Fruit fly (Drosophila melanogaster) whole organism, embryonic: ENCODE results near the gene CG9886.
A peak's percentile ranks its signal among the peaks of the same experiment; 100 is the strongest.

Experiments used
- Aef1 ChIP-seq: fragments of 200-800 bp; sonication (Bioruptor generic); IDR thresholded peaks from 3 replicates; pipeline ENCODE4 v1.3.6; 2022; ENCODE audit warnings: missing biosample characterization, missing genetic modification characterization
- CG11247 ChIP-seq: fragments of 200-800 bp; sonication (Bioruptor generic); IDR thresholded peaks from 2 replicates; pipeline ENCODE4 v1.3.6; 2022; ENCODE audit warnings: missing biosample characterization, missing genetic modification characterization
- CG14441 ChIP-seq: fragments of 200-800 bp; sonication (Bioruptor generic); IDR thresholded peaks from 2 replicates; pipeline ENCODE4 v1.3.6; 2022; ENCODE audit warnings: missing biosample characterization, missing genetic modification characterization
- CG15696 ChIP-seq: fragments of 200-800 bp; sonication (Bioruptor generic); optimal IDR thresholded peaks from 2 replicates; lab custom pipeline; 2019; ENCODE audit warnings: missing biosample characterization, mild to moderate bottlenecking, missing genetic modification characterization, moderate library complexity
- CG1647 ChIP-seq: fragments of 200-800 bp; sonication (Bioruptor generic); optimal IDR thresholded peaks from 3 replicates; lab custom pipeline; 2016; ENCODE audit warnings: missing biosample characterization, missing genetic modification characterization
- CG17328 ChIP-seq: fragments of 200-800 bp; sonication (Bioruptor generic); IDR thresholded peaks from 2 replicates; pipeline ENCODE4 v1.3.6; 2022; ENCODE audit warnings: missing biosample characterization, missing genetic modification characterization
- CG17385 ChIP-seq: fragments of 200-800 bp; sonication (Bioruptor generic); optimal IDR thresholded peaks from 3 replicates; lab custom pipeline; 2018; ENCODE audit warnings: missing biosample characterization, mild to moderate bottlenecking, missing genetic modification characterization
- CG2199 ChIP-seq: fragments of 200-800 bp; sonication (Bioruptor generic); IDR thresholded peaks from 3 replicates; pipeline ENCODE4 v1.3.6; 2022; ENCODE audit warnings: missing biosample characterization, missing genetic modification characterization
- CG2678 ChIP-seq: fragments of 200-800 bp; sonication (Bioruptor generic); optimal IDR thresholded peaks from 3 replicates; lab custom pipeline; 2019; ENCODE audit warnings: missing biosample characterization, mild to moderate bottlenecking, missing genetic modification characterization, moderate library complexity
- CG2889 ChIP-seq: fragments of 200-800 bp; sonication (Bioruptor generic); IDR thresholded peaks from 3 replicates; pipeline ENCODE4 v1.3.6; 2022; ENCODE audit warnings: missing biosample characterization, missing genetic modification characterization
- CG33213 ChIP-seq: fragments of 200-800 bp; sonication (Bioruptor generic); optimal IDR thresholded peaks from 3 replicates; lab custom pipeline; 2016; ENCODE audit warnings: missing biosample characterization, missing genetic modification characterization
- CG6254 ChIP-seq: fragments of 200-800 bp; sonication (Bioruptor generic); optimal IDR thresholded peaks from 3 replicates; lab custom pipeline; 2017; ENCODE audit warnings: mild to moderate bottlenecking, missing biosample characterization, missing genetic modification reagents, missing genetic modification characterization
- CG7556 ChIP-seq: fragments of 200-800 bp; sonication (Bioruptor generic); optimal IDR thresholded peaks from 2 replicates; lab custom pipeline; 2017; ENCODE audit warnings: missing biosample characterization, mild to moderate bottlenecking, missing genetic modification characterization
- CG7963 ChIP-seq: fragments of 200-800 bp; sonication (Bioruptor generic); IDR thresholded peaks from 3 replicates; pipeline ENCODE4 v1.3.6; 2022; ENCODE audit warnings: missing biosample characterization, missing genetic modification characterization; ENCODE audit not compliant: partially characterized antibody
- CG8359 ChIP-seq: fragments of 200-800 bp; sonication (Bioruptor generic); optimal IDR thresholded peaks from 2 replicates; lab custom pipeline; 2017; ENCODE audit warnings: missing biosample characterization, mild to moderate bottlenecking, missing genetic modification characterization, borderline replicate concordance
- CG8924 ChIP-seq: fragments of 200-800 bp; optimal IDR thresholded peaks from 3 replicates; lab custom pipeline; 2019; ENCODE audit warnings: missing biosample characterization, mild to moderate bottlenecking, missing genetic modification characterization, moderate library complexity
- CG9215 ChIP-seq: fragments of 200-800 bp; sonication (Bioruptor generic); IDR thresholded peaks from 2 replicates; pipeline ENCODE4 v1.3.6; 2022; ENCODE audit warnings: missing biosample characterization, missing genetic modification characterization
- CG9727 ChIP-seq: fragments of 200-800 bp; sonication (Bioruptor generic); optimal IDR thresholded peaks from 3 replicates; lab custom pipeline; 2017; ENCODE audit warnings: missing biosample characterization, mild to moderate bottlenecking, missing genetic modification characterization
- CrebB ChIP-seq: fragments of 200-800 bp; sonication (Bioruptor generic); optimal IDR thresholded peaks from 3 replicates; lab custom pipeline; 2018; ENCODE audit warnings: missing biosample characterization, mild to moderate bottlenecking, missing genetic modification characterization
- Drgx ChIP-seq: fragments of 200-800 bp; sonication (Bioruptor generic); IDR thresholded peaks from 2 replicates; pipeline ENCODE4 v1.3.6; 2022; ENCODE audit warnings: missing biosample characterization, missing genetic modification characterization
- Ets65A ChIP-seq: fragments of 200-800 bp; sonication (Bioruptor generic); peaks from one replicate; lab custom pipeline; 2016; ENCODE audit warnings: missing biosample characterization, missing genetic modification characterization
- H2.0 ChIP-seq: fragments of 200-800 bp; sonication (Bioruptor generic); IDR thresholded peaks from 2 replicates; pipeline ENCODE4 v1.3.6; 2022; ENCODE audit warnings: missing biosample characterization, missing genetic modification characterization
- HLH3B ChIP-seq: fragments of 200-800 bp; sonication (Bioruptor generic); IDR thresholded peaks from 2 replicates; pipeline ENCODE4 v1.3.6; 2022; ENCODE audit warnings: missing biosample characterization, missing genetic modification characterization
- HLH4C ChIP-seq: fragments of 200-800 bp; sonication (Bioruptor generic); IDR thresholded peaks from 3 replicates; pipeline ENCODE4 v1.3.6; 2022; ENCODE audit warnings: missing biosample characterization, missing genetic modification characterization; ENCODE audit not compliant: partially characterized antibody
- HLH54F ChIP-seq: fragments of 200-800 bp; sonication (Bioruptor generic); optimal IDR thresholded peaks from 3 replicates; lab custom pipeline; 2016; ENCODE audit warnings: missing biosample characterization, missing genetic modification characterization
- HmgD ChIP-seq: fragments of 200-800 bp; sonication (Bioruptor generic); optimal IDR thresholded peaks from 3 replicates; lab custom pipeline; 2016; ENCODE audit warnings: missing biosample characterization, missing genetic modification characterization
- Hsf ChIP-seq: fragments of 200-800 bp; sonication (Bioruptor generic); optimal IDR thresholded peaks from 3 replicates; lab custom pipeline; 2016; ENCODE audit warnings: missing biosample characterization, missing genetic modification characterization
- Lhr ChIP-seq: fragments of 200-800 bp; sonication (Bioruptor generic); optimal IDR thresholded peaks from 3 replicates; lab custom pipeline; 2017; ENCODE audit warnings: mild to moderate bottlenecking, missing biosample characterization, missing genetic modification reagents, missing genetic modification characterization
- Med ChIP-seq: fragments of 200-800 bp; sonication (Bioruptor generic); peaks from one replicate; lab custom pipeline; 2016; ENCODE audit warnings: missing biosample characterization, missing genetic modification characterization, mild to moderate bottlenecking, inconsistent platforms, moderate library complexity
- Ptx1 ChIP-seq: fragments of 200-800 bp; sonication (Bioruptor generic); IDR thresholded peaks from 2 replicates; pipeline ENCODE4 v1.3.6; 2022; ENCODE audit warnings: missing biosample characterization, missing genetic modification characterization
- Side ChIP-seq: fragments of 200-800 bp; sonication (Bioruptor generic); optimal IDR thresholded peaks from 2 replicates; lab custom pipeline; 2016; ENCODE audit warnings: missing biosample characterization, missing genetic modification characterization
- Ssrp ChIP-seq: fragments of 200-800 bp; sonication (Bioruptor generic); optimal IDR thresholded peaks from 2 replicates; lab custom pipeline; 2018; ENCODE audit warnings: missing biosample characterization, mild to moderate bottlenecking, missing genetic modification characterization, moderate library complexity
- bowl ChIP-seq: fragments of 200-800 bp; sonication (Bioruptor generic); IDR thresholded peaks from 2 replicates; pipeline ENCODE4 v1.3.6; 2022; ENCODE audit warnings: missing biosample characterization, missing genetic modification characterization
- cg ChIP-seq: fragments of 200-800 bp; sonication (Bioruptor generic); optimal IDR thresholded peaks from 3 replicates; lab custom pipeline; 2019; ENCODE audit warnings: missing biosample characterization, mild to moderate bottlenecking, missing genetic modification characterization, moderate library complexity
- croc ChIP-seq: fragments of 200-800 bp; sonication (Bioruptor generic); conservative IDR thresholded peaks from 3 replicates; pipeline ENCODE4 v1.3.6; 2022; ENCODE audit warnings: missing biosample characterization, missing genetic modification characterization
- dan ChIP-seq: fragments of 200-800 bp; sonication (Bioruptor generic); IDR thresholded peaks from 2 replicates; pipeline ENCODE4 v1.3.6; 2022; ENCODE audit warnings: missing biosample characterization, missing genetic modification characterization
- danr ChIP-seq: fragments of 200-800 bp; sonication (Bioruptor generic); IDR thresholded peaks from 2 replicates; pipeline ENCODE4 v1.3.6; 2022; ENCODE audit warnings: missing biosample characterization, missing genetic modification characterization
- exex ChIP-seq: fragments of 200-800 bp; sonication (Bioruptor generic); optimal IDR thresholded peaks from 4 replicates; lab custom pipeline; 2018; ENCODE audit warnings: missing biosample characterization, mild to moderate bottlenecking, missing genetic modification characterization, moderate library complexity
- fru ChIP-seq: fragments of >200 bp; optimal IDR thresholded peaks from 2 replicates; lab custom pipeline; 2017
- gcm ChIP-seq: fragments of 200-800 bp; sonication (Bioruptor generic); optimal IDR thresholded peaks from 2 replicates; lab custom pipeline; 2019; ENCODE audit warnings: missing biosample characterization, mild to moderate bottlenecking, missing genetic modification characterization, moderate library complexity
- her ChIP-seq: fragments of 200-800 bp; sonication (Bioruptor generic); optimal IDR thresholded peaks from 2 replicates; lab custom pipeline; 2016; ENCODE audit warnings: missing biosample characterization, missing genetic modification characterization
- inv ChIP-seq: fragments of 200-800 bp; sonication (Bioruptor generic); IDR thresholded peaks from 2 replicates; pipeline ENCODE4 v1.3.6; 2022; ENCODE audit warnings: missing biosample characterization, missing genetic modification characterization; ENCODE audit not compliant: partially characterized antibody
- nerfin-1 ChIP-seq: fragments of 200-800 bp; sonication (Bioruptor generic); optimal IDR thresholded peaks from 3 replicates; lab custom pipeline; 2019; ENCODE audit warnings: missing biosample characterization, mild to moderate bottlenecking, missing genetic modification characterization, moderate library complexity
- pnt ChIP-seq: fragments of 200-800 bp; sonication (Bioruptor generic); optimal IDR thresholded peaks from 3 replicates; lab custom pipeline; 2016; ENCODE audit warnings: missing biosample characterization, missing genetic modification characterization
- prd ChIP-seq, 3 experiments: fragments of >200 bp in 2 of 3; fragments of 200-800 bp in 1 of 3; sonication (Bioruptor generic) in 1 of 3; optimal IDR thresholded peaks in 2 of 3; IDR thresholded peaks in 1 of 3; 2 replicates in 2 of 3; 3 replicates in 1 of 3; pipeline versions ENCODE4 v1.3.6 to Lab custom; 2017 to 2022; ENCODE audit warnings: missing biosample characterization in 1 of 3, missing genetic modification characterization in 1 of 3
- row ChIP-seq: fragments of 200-800 bp; sonication (Bioruptor generic); IDR thresholded peaks from 3 replicates; pipeline ENCODE4 v1.3.6; 2022; ENCODE audit warnings: missing biosample characterization, missing genetic modification characterization
- slbo ChIP-seq: fragments of 200-800 bp; sonication (Bioruptor generic); IDR thresholded peaks from 2 replicates; pipeline ENCODE4 v1.3.6; 2022; ENCODE audit warnings: missing biosample characterization, missing genetic modification characterization
- slp2 ChIP-seq: fragments of 200-800 bp; sonication (Bioruptor generic); optimal IDR thresholded peaks from 2 replicates; lab custom pipeline; 2016; ENCODE audit warnings: missing biosample characterization, missing genetic modification characterization

CG9886 gene

DNA sequence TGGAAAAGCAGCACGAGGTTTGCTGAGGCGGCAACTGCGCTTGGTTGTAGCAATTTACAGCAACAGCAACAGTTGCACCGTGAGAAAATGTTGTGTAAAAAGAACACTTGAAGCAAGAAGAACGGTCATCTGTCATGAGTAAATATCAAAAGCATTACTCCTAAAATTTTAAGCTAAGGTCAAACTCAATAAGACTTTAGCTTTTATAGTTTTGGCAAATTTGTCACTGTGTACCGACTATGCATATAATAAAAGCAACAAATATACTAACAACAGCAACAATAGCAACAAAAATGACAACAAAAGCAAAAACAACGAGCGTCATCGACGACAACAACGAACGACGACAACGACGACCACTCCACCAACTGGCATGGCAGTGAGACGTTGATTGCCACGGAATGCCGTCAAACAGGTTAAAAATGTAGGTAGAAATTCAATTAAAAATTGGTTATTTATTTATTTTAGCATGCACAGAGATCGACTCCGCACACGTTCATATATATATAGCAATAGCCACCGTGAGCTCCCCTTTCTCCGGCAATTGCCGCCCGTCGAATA, 12.9 kb downstream of the CG9886 start (continued):
- TF ChIP-seq CG17385 (GFP tag; lab: Kevin White, UChicago): peak; percentile 82
- TF ChIP-seq gcm: peak; percentile 69
- TF ChIP-seq CG7556: peak; percentile 76
- TF ChIP-seq CG11247 (GFP tag; lab: Robert Waterston, UW): peak; percentile 73
- peak; percentile 81 for TF ChIP-seq croc (GFP tag; lab: Robert Waterston, UW)
- peak; percentile 24 for TF ChIP-seq HmgD (GFP tag; lab: Kevin White, UChicago)
- peak; percentile 53; the same call in 1 of the 3 replicates for TF ChIP-seq CG2199 (GFP tag; lab: Robert Waterston, UW)
- TF ChIP-seq CrebB: peak; percentile 69
- peak; percentile 76 for TF ChIP-seq CG1647
- TF ChIP-seq CG33213 (GFP tag; lab: Kevin White, UChicago): peak; percentile 79
- TF ChIP-seq HLH54F (GFP tag; lab: Kevin White, UChicago): peak; percentile 41
- peak; percentile 87 for TF ChIP-seq CG14441 (GFP tag; lab: Robert Waterston, UW)
- peak; percentile 54; the same call in 1 of the 3 replicates for TF ChIP-seq CG2889
- peak; percentile 92 for TF ChIP-seq CG17328
- peak; percentile 44; the same call in 1 of the 2 replicates for TF ChIP-seq CG9215 (GFP tag; lab: Robert Waterston, UW)
- peak; percentile 70 for TF ChIP-seq bowl
- no peak for TF ChIP-seq cg
- TF ChIP-seq Aef1: peak; percentile 93

- TF ChIP-seq slp2 (GFP tag; lab: Kevin White, UChicago) (no peak), Drgx (GFP tag; lab: Robert Waterston, UW) (peak; percentile 41; the same call in 1 of the 2 replicates)
These were observed 13.6 kb downstream of the CG9886 start for dm6 chr2L:2434222-2434621.

- TF ChIP-seq Lhr (GFP tag; lab: Kevin White, UChicago) (no peak), nerfin-1 (tag; lab: Kevin White, UChicago) (no peak), H2.0 (GFP tag; lab: Robert Waterston, UW) (0 out of 2 replicates have a peak, but pooled peaks have one; percentile 6), CG9727 (GFP tag; lab: Kevin White, UChicago) (no peak), CG8359 (GFP tag; lab: Kevin White, UChicago) (no peak), danr (GFP tag; lab: Robert Waterston, UW) (no peak), prd (optimal IDR thresholded peaks at IDR 0.05; lab: Kevin White, UChicago) (no peak), prd (GFP tag; IDR thresholded peaks at IDR 0.05; lab: Robert Waterston, UW) (0 out of 3 replicates have a peak, but pooled peaks have one; percentile 13), CG2678 (tag; lab: Kevin White, UChicago) (no peak), HLH3B (GFP tag; lab: Robert Waterston, UW) (no peak), CG7963 (GFP tag; lab: Robert Waterston, UW) (no peak), HLH4C (GFP tag; lab: Robert Waterston, UW) (no peak), dan (GFP tag; lab: Robert Waterston, UW) (no peak), pnt (GFP tag; lab: Kevin White, UChicago) (no peak), Ets65A (GFP tag; lab: Kevin White, UChicago) (peak; percentile 9), fru (lab: Kevin White, UChicago) (no peak), Ssrp (tag; lab: Kevin White, UChicago) (no peak), exex (no peak), Hsf (no peak), Med (GFP tag; lab: Kevin White, UChicago) (peak; percentile 1), her (no peak), CG15696 (tag; lab: Kevin White, UChicago) (no peak), inv (no peak), row (GFP tag; lab: Robert Waterston, UW) (peak; percentile 25; the same call in 1 of the 3 replicates), CG8924 (tag; lab: Kevin White, UChicago) (no peak), CG6254 (no peak), slbo (0 out of 2 replicates have a peak, but pooled peaks have one; percentile 5), CG14441 (GFP tag; lab: Robert Waterston, UW) (0 out of 2 replicates have a peak, but pooled peaks have one; percentile 5), Ptx1 (GFP tag; lab: Robert Waterston, UW) (no peak), Side (no peak)
These were observed 15.6 kb downstream of the CG9886 start for dm6 chr2L:2436258-2436657.
